Worm (Caenorhabditis elegans) whole organism, late embryonic: Measurements from ENCODE around the gene F08C6.5.

Experiments
- ama-1 ChIP-seq: fragments of 150-350 bp; optimal IDR thresholded peaks from 2 replicates; lab custom pipeline; 2014
- pha-4 ChIP-seq: fragments of 150-350 bp; optimal IDR thresholded peaks from 2 replicates; lab custom pipeline; 2018; ENCODE audit warnings: missing biosample characterization, missing genetic modification reagents, missing genetic modification characterization
- zip-5 ChIP-seq: sonication (generic microtip); optimal IDR thresholded peaks from 2 replicates; lab custom pipeline; 2016; ENCODE audit warnings: missing genetic modification characterization, missing compliant biosample characterization

DNA sequence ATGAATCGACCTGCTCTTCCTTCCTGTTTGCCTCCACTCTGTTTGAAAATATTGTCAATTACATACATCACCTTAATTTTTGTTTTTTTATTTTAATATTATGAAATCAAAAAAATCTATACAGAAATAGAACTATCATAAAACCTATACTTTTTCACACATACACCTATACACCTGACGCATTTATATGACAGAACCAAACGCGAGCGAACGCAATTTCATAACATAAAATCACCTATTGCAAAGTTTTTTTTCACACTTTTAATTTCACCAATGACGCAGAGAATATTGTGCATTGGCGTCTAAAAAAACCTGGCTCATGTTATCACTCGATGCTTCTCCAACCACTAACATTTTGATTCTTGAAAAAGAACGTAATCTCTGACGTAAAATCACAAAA lies 2.8 kb downstream of the F08C6.5 start:
- TF ChIP-seq pha-4 (no peak), zip-5 (no peak), ama-1 (lab: Kevin White, UChicago) (no peak)
